Worm (Caenorhabditis elegans) whole organism, L2 larva: Measurements from ENCODE around the gene ZK930.6.

Experiments
- F13H6.1 ChIP-seq: sonication (generic microtip); optimal IDR thresholded peaks from 2 replicates; lab custom pipeline; 2016; ENCODE audit warnings: missing genetic modification characterization, missing compliant biosample characterization
- ama-1 ChIP-seq: fragments of 150-350 bp; optimal IDR thresholded peaks from 2 replicates; lab custom pipeline; 2018; ENCODE audit warnings: inconsistent platforms
- blmp-1 ChIP-seq: sonication (generic microtip); optimal IDR thresholded peaks from 2 replicates; lab custom pipeline; 2017; ENCODE audit warnings: missing genetic modification characterization, mild to moderate bottlenecking, missing compliant biosample characterization, antibody characterized with exemption, moderate library complexity; ENCODE audit not compliant: insufficient read depth
- ceh-82 ChIP-seq: fragments of 150-350 bp; optimal IDR thresholded peaks from 2 replicates; lab custom pipeline; 2014; ENCODE audit warnings: missing biosample characterization, missing genetic modification characterization
- egl-27 ChIP-seq: sonication (generic microtip); optimal IDR thresholded peaks from 3 replicates; lab custom pipeline; 2017; ENCODE audit warnings: missing biosample characterization, missing genetic modification reagents, missing genetic modification characterization
- fos-1 ChIP-seq: fragments of 150-350 bp; optimal IDR thresholded peaks from 2 replicates; lab custom pipeline; 2014; ENCODE audit warnings: missing biosample characterization, missing genetic modification characterization
- mdl-1 ChIP-seq, 2 experiments: fragments of 150-350 bp in 1 of 2; sonication (generic microtip) in 1 of 2; optimal IDR thresholded peaks; 2 replicates each; lab custom pipeline; 2017; ENCODE audit warnings: missing biosample characterization in 2 of 2, missing genetic modification characterization in 2 of 2
- nhr-12 ChIP-seq: fragments of 150-350 bp; optimal IDR thresholded peaks from 2 replicates; lab custom pipeline; 2014; ENCODE audit warnings: missing biosample characterization, missing genetic modification characterization
- nhr-23 ChIP-seq: fragments of 150-350 bp; optimal IDR thresholded peaks from 2 replicates; lab custom pipeline; 2014; ENCODE audit warnings: missing biosample characterization, missing genetic modification reagents, missing genetic modification characterization
- nhr-25 ChIP-seq: fragments of 150-350 bp; sonication (generic microtip); optimal IDR thresholded peaks from 3 replicates; lab custom pipeline; 2014; ENCODE audit warnings: missing biosample characterization, missing genetic modification characterization
- snpc-4 ChIP-seq: fragments of 150-350 bp; optimal IDR thresholded peaks from 2 replicates; lab custom pipeline; 2014; ENCODE audit warnings: missing biosample characterization, missing genetic modification characterization
- unc-55 ChIP-seq: fragments of 150-350 bp; sonication (generic microtip); optimal IDR thresholded peaks from 3 replicates; lab custom pipeline; 2014; ENCODE audit warnings: missing biosample characterization, missing genetic modification reagents, missing genetic modification characterization
- unc-62 ChIP-seq: fragments of 150-350 bp; optimal IDR thresholded peaks from 2 replicates; lab custom pipeline; 2014; ENCODE audit warnings: missing biosample characterization, missing genetic modification reagents, missing genetic modification characterization
- zag-1 ChIP-seq: fragments of 150-350 bp; optimal IDR thresholded peaks from 2 replicates; lab custom pipeline; 2014; ENCODE audit warnings: missing biosample characterization, missing genetic modification characterization

- TF ChIP-seq nhr-25 (tag; lab: Kevin White, UChicago) (no peak), nhr-23 (tag; lab: Kevin White, UChicago) (no peak), fos-1 (tag; lab: Kevin White, UChicago) (no peak), zag-1 (no peak), blmp-1 (no peak), ama-1 (lab: Kevin White, UChicago) (no peak), unc-62 (GFP tag; lab: Kevin White, UChicago) (no peak), snpc-4 (tag; lab: Kevin White, UChicago) (no peak), egl-27 (tag; lab: Kevin White, UChicago) (no peak), nhr-12 (no peak), mdl-1 (tag; optimal IDR thresholded peaks at IDR 0.05; lab: Kevin White, UChicago) (no peak), unc-55 (GFP tag; lab: Kevin White, UChicago) (no peak), ceh-82 (tag; lab: Kevin White, UChicago) (no peak), F13H6.1 (tag; lab: Kevin White, UChicago) (no peak)
Measured at ce11 chrII:11842766-11843165, 41.0 kb upstream of the ZK930.6 start.
